Fruit fly (Drosophila melanogaster) Kc167 (cell line): ENCODE measurements around the gene wol.

Experiments
- Myc ChIP-seq: fragments of >200 bp; optimal IDR thresholded peaks from 2 replicates; lab custom pipeline; 2017; ENCODE audit warnings: missing external identifiers
- Sin3A ChIP-seq: fragments of >200 bp; optimal IDR thresholded peaks from 2 replicates; lab custom pipeline; 2018; ENCODE audit warnings: missing external identifiers
- h ChIP-seq: fragments of >200 bp; optimal IDR thresholded peaks from 3 replicates; lab custom pipeline; 2018; ENCODE audit warnings: missing external identifiers
- insv ChIP-seq: fragments of >200 bp; optimal IDR thresholded peaks from 3 replicates; lab custom pipeline; 2018; ENCODE audit warnings: missing external identifiers
- psq ChIP-seq: fragments of >200 bp; optimal IDR thresholded peaks from 2 replicates; lab custom pipeline; 2017; ENCODE audit warnings: missing external identifiers
- ttk ChIP-seq: sonication (Bioruptor generic); optimal IDR thresholded peaks from 2 replicates; lab custom pipeline; 2017; ENCODE audit warnings: missing external identifiers

DNA sequence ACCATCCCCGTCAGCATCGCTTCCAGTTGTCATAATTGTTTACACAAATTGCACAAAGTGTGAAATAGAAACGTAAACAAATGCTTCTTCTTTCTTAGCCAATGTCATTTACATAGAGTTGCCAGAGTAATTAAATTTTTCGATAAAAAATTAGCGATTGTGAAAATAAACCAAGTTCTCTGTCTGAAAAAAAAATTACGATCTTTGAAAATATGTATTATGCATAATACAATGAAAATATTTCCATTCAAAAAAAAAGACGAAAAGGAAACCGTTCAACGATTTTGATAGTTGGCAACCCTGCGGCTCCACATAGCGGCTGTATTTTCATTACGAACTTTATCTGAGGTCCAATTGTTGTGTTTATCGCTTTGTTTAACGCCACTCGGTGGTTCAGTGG is 8.3 kb upstream of the wol start, which contains the start of the genes CG7810 and CG7806:
- TF ChIP-seq h (lab: Kevin White, UChicago) (no peak), ttk (lab: Kevin White, UChicago) (no peak), insv (lab: Kevin White, UChicago) (no peak), psq (lab: Kevin White, UChicago) (no peak), Sin3A (lab: Kevin White, UChicago) (no peak), Myc (lab: Kevin White, UChicago) (no peak)
